Fruit fly (Drosophila melanogaster) whole organism, embryonic: ENCODE data around the gene Ing3.

ENCODE experiments used
- Antp ChIP-seq: fragments of 200-800 bp; sonication (Bioruptor generic); optimal IDR thresholded peaks from 3 replicates; lab custom pipeline; 2016; ENCODE audit warnings: missing biosample characterization, missing genetic modification characterization
- Atf6 ChIP-seq: fragments of 200-800 bp; sonication (Bioruptor generic); IDR thresholded peaks from 2 replicates; pipeline ENCODE4 v1.3.6; 2022; ENCODE audit warnings: missing biosample characterization, missing genetic modification characterization
- BEAF-32 ChIP-seq: fragments of 200-800 bp; sonication (Bioruptor generic); optimal IDR thresholded peaks from 3 replicates; lab custom pipeline; 2017; ENCODE audit warnings: missing biosample characterization, missing genetic modification characterization, mild to moderate bottlenecking, moderate library complexity, missing genetic modification reagents
- Bgb ChIP-seq: fragments of 200-800 bp; sonication (Bioruptor generic); IDR thresholded peaks from 2 replicates; pipeline ENCODE4 v1.3.6; 2022; ENCODE audit warnings: missing biosample characterization, missing genetic modification characterization; ENCODE audit not compliant: partially characterized antibody
- CG11696 ChIP-seq: fragments of 200-800 bp; sonication (Bioruptor generic); IDR thresholded peaks from 2 replicates; pipeline ENCODE4 v1.3.6; 2022; ENCODE audit warnings: missing biosample characterization, missing genetic modification characterization
- CG14667 ChIP-seq: fragments of 200-800 bp; sonication (Bioruptor generic); IDR thresholded peaks from 2 replicates; pipeline ENCODE4 v1.3.6; 2022; ENCODE audit warnings: missing biosample characterization, missing genetic modification characterization
- CG14965 ChIP-seq: fragments of 200-800 bp; sonication (Bioruptor generic); optimal IDR thresholded peaks from 2 replicates; lab custom pipeline; 2016; ENCODE audit warnings: missing biosample characterization, missing genetic modification characterization, borderline replicate concordance
- CG1603 ChIP-seq: fragments of 200-800 bp; sonication (Bioruptor generic); optimal IDR thresholded peaks from 2 replicates; lab custom pipeline; 2019; ENCODE audit warnings: missing biosample characterization, mild to moderate bottlenecking, missing genetic modification characterization, moderate library complexity
- CG16815 ChIP-seq: fragments of 200-800 bp; sonication (Bioruptor generic); optimal IDR thresholded peaks from 3 replicates; lab custom pipeline; 2017; ENCODE audit warnings: missing biosample characterization, mild to moderate bottlenecking, missing genetic modification characterization
- CG3407 ChIP-seq: fragments of 200-800 bp; sonication (Bioruptor generic); optimal IDR thresholded peaks from 2 replicates; lab custom pipeline; 2018; ENCODE audit warnings: missing biosample characterization, mild to moderate bottlenecking, missing genetic modification characterization
- CG4360 ChIP-seq: fragments of 200-800 bp; sonication (Bioruptor generic); IDR thresholded peaks from 2 replicates; pipeline ENCODE4 v1.3.6; 2022; ENCODE audit warnings: missing biosample characterization, missing genetic modification characterization
- CG43689 ChIP-seq: fragments of 200-800 bp; sonication (Bioruptor generic); IDR thresholded peaks from 2 replicates; pipeline ENCODE4 v1.3.6; 2022; ENCODE audit warnings: missing biosample characterization, missing genetic modification characterization
- CG6791 ChIP-seq: fragments of 200-800 bp; sonication (Bioruptor generic); IDR thresholded peaks from 3 replicates; pipeline ENCODE4 v1.3.6; 2022; ENCODE audit warnings: missing biosample characterization, missing genetic modification characterization; ENCODE audit not compliant: partially characterized antibody
- CG7357 ChIP-seq: fragments of 200-800 bp; sonication (Bioruptor generic); IDR thresholded peaks from 3 replicates; pipeline ENCODE4 v1.3.6; 2022; ENCODE audit warnings: missing biosample characterization, missing genetic modification characterization
- CG7556 ChIP-seq: fragments of 200-800 bp; sonication (Bioruptor generic); optimal IDR thresholded peaks from 2 replicates; lab custom pipeline; 2017; ENCODE audit warnings: missing biosample characterization, mild to moderate bottlenecking, missing genetic modification characterization
- CG9797 ChIP-seq: fragments of 200-800 bp; sonication (Bioruptor generic); optimal IDR thresholded peaks from 3 replicates; lab custom pipeline; 2018; ENCODE audit warnings: missing biosample characterization, mild to moderate bottlenecking, missing genetic modification characterization
- Camta ChIP-seq: fragments of 200-800 bp; sonication (Bioruptor generic); optimal IDR thresholded peaks from 2 replicates; lab custom pipeline; 2016; ENCODE audit warnings: missing biosample characterization, missing genetic modification characterization
- HLH54F ChIP-seq: fragments of 200-800 bp; sonication (Bioruptor generic); optimal IDR thresholded peaks from 3 replicates; lab custom pipeline; 2016; ENCODE audit warnings: missing biosample characterization, missing genetic modification characterization
- HLHmδ ChIP-seq: fragments of 200-800 bp; sonication (Bioruptor generic); optimal IDR thresholded peaks from 2 replicates; lab custom pipeline; 2018; ENCODE audit warnings: missing biosample characterization, mild to moderate bottlenecking, missing genetic modification characterization, moderate library complexity
- Hand ChIP-seq: fragments of 200-800 bp; sonication (Bioruptor generic); optimal IDR thresholded peaks from 2 replicates; lab custom pipeline; 2017; ENCODE audit warnings: mild to moderate bottlenecking, missing biosample characterization, missing genetic modification reagents, missing genetic modification characterization
- Hr78 ChIP-seq, 2 experiments: fragments of 200-800 bp in 1 of 2; fragments of >200 bp in 1 of 2; sonication (Bioruptor generic) in 1 of 2; optimal IDR thresholded peaks; 2 replicates each; lab custom pipeline; 2017 to 2019; ENCODE audit warnings: missing biosample characterization in 2 of 2, missing genetic modification characterization in 2 of 2, mild to moderate bottlenecking in 1 of 2, moderate library complexity in 1 of 2
- Lhr ChIP-seq: fragments of 200-800 bp; sonication (Bioruptor generic); optimal IDR thresholded peaks from 3 replicates; lab custom pipeline; 2017; ENCODE audit warnings: mild to moderate bottlenecking, missing biosample characterization, missing genetic modification reagents, missing genetic modification characterization
- MTF-1 ChIP-seq: fragments of 200-800 bp; sonication (Bioruptor generic); optimal IDR thresholded peaks from 2 replicates; lab custom pipeline; 2018; ENCODE audit warnings: missing biosample characterization, mild to moderate bottlenecking, missing genetic modification characterization, borderline replicate concordance
- Trl ChIP-seq, 3 experiments: fragments of >200 bp in 2 of 3; fragments of 200-800 bp in 1 of 3; sonication (Bioruptor generic) in 1 of 3; optimal IDR thresholded peaks; 2 replicates in 1 of 3; 3 replicates in 2 of 3; lab custom pipeline; 2016 to 2017; ENCODE audit warnings: missing biosample characterization in 1 of 3, missing genetic modification characterization in 1 of 3
- bbx ChIP-seq: fragments of 200-800 bp; sonication (Bioruptor generic); IDR thresholded peaks from 2 replicates; pipeline ENCODE4 v1.3.6; 2022; ENCODE audit warnings: missing biosample characterization, missing genetic modification characterization; ENCODE audit not compliant: partially characterized antibody
- bcd ChIP-seq: fragments of 200-800 bp; sonication (Bioruptor generic); optimal IDR thresholded peaks from 2 replicates; lab custom pipeline; 2017; ENCODE audit warnings: missing biosample characterization, mild to moderate bottlenecking, missing genetic modification characterization
- cad ChIP-seq: fragments of >200 bp; optimal IDR thresholded peaks from 2 replicates; lab custom pipeline; 2017; ENCODE audit warnings: missing biosample characterization, missing genetic modification characterization
- cg ChIP-seq: fragments of 200-800 bp; sonication (Bioruptor generic); optimal IDR thresholded peaks from 3 replicates; lab custom pipeline; 2019; ENCODE audit warnings: missing biosample characterization, mild to moderate bottlenecking, missing genetic modification characterization, moderate library complexity
- crp ChIP-seq, 2 experiments: fragments of 200-800 bp; sonication (Bioruptor generic); optimal IDR thresholded peaks; 2 replicates in 1 of 2; 3 replicates in 1 of 2; lab custom pipeline; 2017; ENCODE audit warnings: missing biosample characterization in 2 of 2, missing genetic modification characterization in 2 of 2, mild to moderate bottlenecking in 1 of 2, moderate library complexity in 1 of 2
- dimm ChIP-seq: fragments of 200-800 bp; sonication (Bioruptor generic); IDR thresholded peaks from 2 replicates; pipeline ENCODE4 v1.3.6; 2022; ENCODE audit warnings: missing biosample characterization, missing genetic modification characterization
- dpn ChIP-seq, 2 experiments: fragments of 200-800 bp; sonication (Bioruptor generic); optimal IDR thresholded peaks; 3 replicates each; lab custom pipeline; 2016; ENCODE audit warnings: missing biosample characterization in 2 of 2, missing genetic modification characterization in 2 of 2
- ewg ChIP-seq: fragments of 200-800 bp; sonication (Bioruptor generic); optimal IDR thresholded peaks from 3 replicates; lab custom pipeline; 2017; ENCODE audit warnings: mild to moderate bottlenecking, missing biosample characterization, missing genetic modification reagents, missing genetic modification characterization
- grn ChIP-seq: fragments of 200-800 bp; sonication (Bioruptor generic); optimal IDR thresholded peaks from 3 replicates; lab custom pipeline; 2017; ENCODE audit warnings: missing biosample characterization, missing genetic modification characterization
- h ChIP-seq: fragments of >200 bp; optimal IDR thresholded peaks from 2 replicates; lab custom pipeline; 2017
- hkb ChIP-seq, 2 experiments: fragments of 200-800 bp in 1 of 2; fragments of >200 bp in 1 of 2; sonication (Bioruptor generic) in 1 of 2; IDR thresholded peaks in 1 of 2; optimal IDR thresholded peaks in 1 of 2; 2 replicates each; pipeline versions ENCODE4 v1.3.6 to Lab custom; 2017 to 2022; ENCODE audit warnings: missing biosample characterization in 1 of 2, missing genetic modification characterization in 1 of 2
- insv ChIP-seq, 2 experiments: fragments of 200-800 bp; sonication (Bioruptor generic); optimal IDR thresholded peaks; 3 replicates each; lab custom pipeline; 2016 to 2018; ENCODE audit warnings: missing biosample characterization in 2 of 2, missing genetic modification characterization in 2 of 2
- jumu ChIP-seq: fragments of 200-800 bp; sonication (Bioruptor generic); optimal IDR thresholded peaks from 3 replicates; lab custom pipeline; 2016; ENCODE audit warnings: missing biosample characterization, missing genetic modification characterization
- klu ChIP-seq: fragments of 200-800 bp; sonication (Bioruptor generic); IDR thresholded peaks from 2 replicates; pipeline ENCODE4 v1.3.6; 2022; ENCODE audit warnings: missing biosample characterization, missing genetic modification characterization
- maf-S ChIP-seq: fragments of 200-800 bp; sonication (Bioruptor generic); optimal IDR thresholded peaks from 2 replicates; lab custom pipeline; 2016; ENCODE audit warnings: missing biosample characterization, missing genetic modification characterization
- nerfin-2 ChIP-seq: fragments of 200-800 bp; sonication (Bioruptor generic); IDR thresholded peaks from 2 replicates; pipeline ENCODE4 v1.3.6; 2022; ENCODE audit warnings: missing biosample characterization, missing genetic modification characterization; ENCODE audit not compliant: partially characterized antibody
- nmo ChIP-seq: fragments of 200-800 bp; sonication (Bioruptor generic); optimal IDR thresholded peaks from 2 replicates; lab custom pipeline; 2018; ENCODE audit warnings: missing biosample characterization, mild to moderate bottlenecking, missing genetic modification characterization, moderate library complexity
- rib ChIP-seq: fragments of 200-800 bp; sonication (Bioruptor generic); IDR thresholded peaks from 2 replicates; pipeline ENCODE4 v1.3.6; 2022; ENCODE audit warnings: missing biosample characterization, missing genetic modification characterization
- row ChIP-seq: fragments of 200-800 bp; sonication (Bioruptor generic); IDR thresholded peaks from 3 replicates; pipeline ENCODE4 v1.3.6; 2022; ENCODE audit warnings: missing biosample characterization, missing genetic modification characterization
- salm ChIP-seq: fragments of 200-800 bp; sonication (Bioruptor generic); optimal IDR thresholded peaks from 2 replicates; lab custom pipeline; 2018; ENCODE audit warnings: missing biosample characterization, mild to moderate bottlenecking, missing genetic modification characterization
- slou ChIP-seq: fragments of 200-800 bp; sonication (Bioruptor generic); optimal IDR thresholded peaks from 3 replicates; lab custom pipeline; 2016; ENCODE audit warnings: missing biosample characterization, missing genetic modification characterization
- tio ChIP-seq: fragments of 200-800 bp; sonication (Bioruptor generic); optimal IDR thresholded peaks from 2 replicates; lab custom pipeline; 2017; ENCODE audit warnings: missing biosample characterization, missing genetic modification characterization, inconsistent platforms
- tna ChIP-seq: fragments of 200-800 bp; sonication (Bioruptor generic); IDR thresholded peaks from 2 replicates; pipeline ENCODE4 v1.3.6; 2022; ENCODE audit warnings: missing biosample characterization, missing genetic modification characterization; ENCODE audit not compliant: partially characterized antibody
- tup ChIP-seq: fragments of 200-800 bp; sonication (Bioruptor generic); optimal IDR thresholded peaks from 2 replicates; lab custom pipeline; 2016; ENCODE audit warnings: missing biosample characterization, mild to moderate bottlenecking, missing genetic modification characterization, moderate library complexity
- zfh2 ChIP-seq: fragments of 200-800 bp; sonication (Bioruptor generic); optimal IDR thresholded peaks from 2 replicates; lab custom pipeline; 2016; ENCODE audit warnings: missing biosample characterization, missing genetic modification characterization

Ing3 gene

dm6 chrX:18634716-18635115 is 18.2 kb downstream of the Ing3 start, which contains the start of gene wgn (continued):
- TF ChIP-seq cg (no peak), nerfin-2 (GFP tag; lab: Robert Waterston, UW) (peak; percentile 49), HLH54F (GFP tag; lab: Kevin White, UChicago) (no peak), slou (GFP tag; lab: Kevin White, UChicago) (no peak), hkb (optimal IDR thresholded peaks at IDR 0.05; lab: Kevin White, UChicago) (no peak), hkb (GFP tag; IDR thresholded peaks at IDR 0.05; lab: Robert Waterston, UW) (0 out of 2 replicates have a peak, but pooled peaks have one; percentile 8), HLHmδ (peak; percentile 14), h (lab: Kevin White, UChicago) (no peak), insv (GFP tag; optimal IDR thresholded peaks at IDR 0.05; lab: Kevin White, UChicago) (no peak), Hr78 (GFP tag; optimal IDR thresholded peaks at IDR 0.05; lab: Kevin White, UChicago) (no peak), Atf6 (no peak), salm (tag; lab: Kevin White, UChicago) (no peak), cad (GFP tag; lab: Kevin White, UChicago) (no peak), klu (GFP tag; lab: Robert Waterston, UW) (no peak), Lhr (GFP tag; lab: Kevin White, UChicago) (no peak), CG9797 (GFP tag; lab: Kevin White, UChicago) (no peak), CG6791 (GFP tag; lab: Robert Waterston, UW) (peak; percentile 69), Antp (GFP tag; lab: Kevin White, UChicago) (no peak), CG14965 (GFP tag; lab: Kevin White, UChicago) (no peak), rib (GFP tag; lab: Robert Waterston, UW) (no peak), CG3407 (no peak), MTF-1 (GFP tag; lab: Kevin White, UChicago) (peak; percentile 2), bcd (no peak), CG11696 (GFP tag; lab: Robert Waterston, UW) (no peak), tio (GFP tag; lab: Kevin White, UChicago) (no peak), Trl (optimal IDR thresholded peaks at IDR 0.05; lab: Kevin White, UChicago) (peak; percentile 33 to 43), Trl (GFP tag; optimal IDR thresholded peaks at IDR 0.05; lab: Kevin White, UChicago) (no peak), grn (GFP tag; lab: Kevin White, UChicago) (peak; percentile 24), CG43689 (GFP tag; lab: Robert Waterston, UW) (no peak), BEAF-32 (no peak), Camta (no peak), Bgb (GFP tag; lab: Robert Waterston, UW) (peak; percentile 69), zfh2 (GFP tag; lab: Kevin White, UChicago) (no peak), CG16815 (GFP tag; lab: Kevin White, UChicago) (no peak), jumu (no peak), tna (GFP tag; lab: Robert Waterston, UW) (peak; percentile 24; the same call in 1 of the 2 replicates), row (GFP tag; lab: Robert Waterston, UW) (peak; percentile 41; the same call in 1 of the 3 replicates), tup (GFP tag; lab: Kevin White, UChicago) (no peak), nmo (GFP tag; lab: Kevin White, UChicago) (no peak), CG4360 (peak; percentile 36; the same call in 1 of the 2 replicates), CG7556 (GFP tag; lab: Kevin White, UChicago) (no peak), maf-S (GFP tag; lab: Kevin White, UChicago) (no peak), dimm (GFP tag; lab: Robert Waterston, UW) (no peak), CG1603 (tag; lab: Kevin White, UChicago) (peak; percentile 21), ewg (GFP tag; lab: Kevin White, UChicago) (no peak), CG7357 (GFP tag; lab: Robert Waterston, UW) (no peak), CG14667 (no peak), crp (GFP tag; optimal IDR thresholded peaks at IDR 0.05; lab: Kevin White, UChicago) (no peak), dpn (GFP tag; optimal IDR thresholded peaks at IDR 0.05; lab: Kevin White, UChicago) (no peak), bbx (GFP tag; lab: Robert Waterston, UW) (peak; percentile 92), Hand (no peak)
